Worm (Caenorhabditis elegans): ENCODE results near the gene fbxa-11.

DNA sequence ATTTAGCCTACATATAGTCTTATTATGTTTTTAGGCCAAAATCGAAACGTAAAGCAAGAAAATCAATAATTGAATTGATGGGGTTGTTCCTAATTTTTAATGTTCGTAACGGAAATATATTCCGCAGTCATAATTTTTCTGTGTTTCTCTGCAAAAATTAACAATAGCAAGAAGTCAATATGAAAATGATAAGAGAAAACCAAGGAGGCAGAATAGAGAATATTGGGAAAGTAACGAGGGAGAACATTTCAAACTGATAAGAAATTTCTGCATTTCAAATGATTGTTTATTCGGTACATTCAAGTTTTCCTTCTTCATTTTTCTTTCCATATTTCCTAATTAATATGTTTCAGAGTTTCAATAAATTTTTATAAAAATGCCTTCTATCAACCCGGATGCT is 5.3 kb downstream of the fbxa-11 start, which contains the start of gene fbxa-54:
- no peak for TF ChIP-seq him-1 (tag; optimal IDR thresholded peaks at IDR 0.05)
- no peak for TF ChIP-seq W03F9.2 (tag; optimal IDR thresholded peaks at IDR 0.05)
